Fruit fly (Drosophila melanogaster) whole organism, embryonic: ENCODE data around the gene CG34453.
A peak's percentile ranks its signal among the peaks of the same experiment; 100 is the strongest.

Experiments used
- Aef1 ChIP-seq: fragments of 200-800 bp; sonication (Bioruptor generic); IDR thresholded peaks from 3 replicates; pipeline ENCODE4 v1.3.6; 2022; ENCODE audit warnings: missing biosample characterization, missing genetic modification characterization
- Awh ChIP-seq: fragments of 200-800 bp; sonication (Bioruptor generic); IDR thresholded peaks from 2 replicates; pipeline ENCODE4, ENCODE4 v1.3.6; 2022; ENCODE audit warnings: missing biosample characterization, missing genetic modification characterization
- B-H1 ChIP-seq: fragments of 200-800 bp; sonication (Bioruptor generic); IDR thresholded peaks from 3 replicates; pipeline ENCODE4 v1.3.6; 2022; ENCODE audit warnings: missing biosample characterization, missing genetic modification characterization
- BtbVII ChIP-seq: fragments of 200-800 bp; sonication (Bioruptor generic); optimal IDR thresholded peaks from 3 replicates; lab custom pipeline; 2017; ENCODE audit warnings: missing biosample characterization, mild to moderate bottlenecking, missing genetic modification characterization
- CG1024 ChIP-seq: fragments of 200-800 bp; sonication (Bioruptor generic); IDR thresholded peaks from 2 replicates; pipeline ENCODE4 v1.3.6; 2022; ENCODE audit warnings: missing biosample characterization, missing genetic modification characterization
- CG12219 ChIP-seq: fragments of 200-800 bp; sonication (Bioruptor generic); optimal IDR thresholded peaks from 3 replicates; lab custom pipeline; 2018; ENCODE audit warnings: missing biosample characterization, mild to moderate bottlenecking, missing genetic modification characterization
- CG14860 ChIP-seq: fragments of 200-800 bp; sonication (Bioruptor generic); IDR thresholded peaks from 3 replicates; pipeline ENCODE4 v1.3.6; 2022; ENCODE audit warnings: missing biosample characterization, missing genetic modification characterization; ENCODE audit not compliant: partially characterized antibody
- CG1603 ChIP-seq: fragments of 200-800 bp; sonication (Bioruptor generic); optimal IDR thresholded peaks from 2 replicates; lab custom pipeline; 2019; ENCODE audit warnings: missing biosample characterization, mild to moderate bottlenecking, missing genetic modification characterization, moderate library complexity
- CG16863 ChIP-seq: fragments of 200-800 bp; sonication (Bioruptor generic); optimal IDR thresholded peaks from 3 replicates; lab custom pipeline; 2016; ENCODE audit warnings: missing biosample characterization, missing genetic modification characterization
- CG17328 ChIP-seq: fragments of 200-800 bp; sonication (Bioruptor generic); IDR thresholded peaks from 2 replicates; pipeline ENCODE4 v1.3.6; 2022; ENCODE audit warnings: missing biosample characterization, missing genetic modification characterization
- CG17802 ChIP-seq: fragments of 200-800 bp; sonication (Bioruptor generic); optimal IDR thresholded peaks from 2 replicates; lab custom pipeline; 2018; ENCODE audit warnings: missing biosample characterization, mild to moderate bottlenecking, missing genetic modification characterization, moderate library complexity
- CG2875 ChIP-seq: fragments of 200-800 bp; sonication (Bioruptor generic); optimal IDR thresholded peaks from 2 replicates; lab custom pipeline; 2017; ENCODE audit warnings: missing biosample characterization, mild to moderate bottlenecking, missing genetic modification characterization, missing genetic modification reagents
- CG30020 ChIP-seq: fragments of 200-800 bp; optimal IDR thresholded peaks from 2 replicates; lab custom pipeline; 2019; ENCODE audit warnings: missing biosample characterization, mild to moderate bottlenecking, missing genetic modification characterization, moderate library complexity
- CG33213 ChIP-seq: fragments of 200-800 bp; sonication (Bioruptor generic); optimal IDR thresholded peaks from 3 replicates; lab custom pipeline; 2016; ENCODE audit warnings: missing biosample characterization, missing genetic modification characterization
- CG4730 ChIP-seq: fragments of 200-800 bp; sonication (Bioruptor generic); IDR thresholded peaks from 2 replicates; pipeline ENCODE4 v1.3.6; 2022; ENCODE audit warnings: missing biosample characterization, missing genetic modification characterization
- CG6813 ChIP-seq: fragments of 200-800 bp; sonication (Bioruptor generic); optimal IDR thresholded peaks from 2 replicates; lab custom pipeline; 2017; ENCODE audit warnings: missing biosample characterization, missing genetic modification characterization, mild to moderate bottlenecking, moderate library complexity, missing genetic modification reagents
- CG6854 ChIP-seq: fragments of 200-800 bp; sonication (Bioruptor generic); optimal IDR thresholded peaks from 3 replicates; lab custom pipeline; 2017; ENCODE audit warnings: missing biosample characterization, mild to moderate bottlenecking, missing genetic modification characterization
- CG8089 ChIP-seq: fragments of 200-800 bp; sonication (Bioruptor generic); optimal IDR thresholded peaks from 3 replicates; lab custom pipeline; 2016; ENCODE audit warnings: missing biosample characterization, missing genetic modification characterization
- CrebB ChIP-seq: fragments of 200-800 bp; sonication (Bioruptor generic); optimal IDR thresholded peaks from 3 replicates; lab custom pipeline; 2018; ENCODE audit warnings: missing biosample characterization, mild to moderate bottlenecking, missing genetic modification characterization
- HLH4C ChIP-seq: fragments of 200-800 bp; sonication (Bioruptor generic); IDR thresholded peaks from 3 replicates; pipeline ENCODE4 v1.3.6; 2022; ENCODE audit warnings: missing biosample characterization, missing genetic modification characterization; ENCODE audit not compliant: partially characterized antibody
- Hey ChIP-seq: fragments of 200-800 bp; sonication (Bioruptor generic); optimal IDR thresholded peaks from 3 replicates; lab custom pipeline; 2018; ENCODE audit warnings: missing biosample characterization, mild to moderate bottlenecking, missing genetic modification characterization
- HmgZ ChIP-seq: fragments of 200-800 bp; sonication (Bioruptor generic); optimal IDR thresholded peaks from 2 replicates; lab custom pipeline; 2018; ENCODE audit warnings: missing biosample characterization, mild to moderate bottlenecking, missing genetic modification characterization
- Kr ChIP-seq: fragments of 200-800 bp; sonication (Bioruptor generic); optimal IDR thresholded peaks from 2 replicates; lab custom pipeline; 2017; ENCODE audit warnings: missing biosample characterization, mild to moderate bottlenecking, missing genetic modification characterization
- MESR4 ChIP-seq: fragments of 200-800 bp; sonication (Bioruptor generic); optimal IDR thresholded peaks from 2 replicates; lab custom pipeline; 2018; ENCODE audit warnings: missing biosample characterization, mild to moderate bottlenecking, missing genetic modification characterization, moderate library complexity
- MTF-1 ChIP-seq: fragments of 200-800 bp; sonication (Bioruptor generic); optimal IDR thresholded peaks from 2 replicates; lab custom pipeline; 2018; ENCODE audit warnings: missing biosample characterization, mild to moderate bottlenecking, missing genetic modification characterization, borderline replicate concordance
- Nf-YB ChIP-seq: fragments of 200-800 bp; sonication (Bioruptor generic); optimal IDR thresholded peaks from 3 replicates; lab custom pipeline; 2019; ENCODE audit warnings: missing biosample characterization, mild to moderate bottlenecking, missing genetic modification characterization, moderate library complexity
- Pdp1 ChIP-seq, 2 experiments: fragments of 200-800 bp; sonication (Bioruptor generic); optimal IDR thresholded peaks; 3 replicates each; lab custom pipeline; 2016; ENCODE audit warnings: missing biosample characterization in 2 of 2, missing genetic modification characterization in 2 of 2, mild to moderate bottlenecking in 1 of 2, moderate library complexity in 1 of 2
- Rfx ChIP-seq: fragments of 200-800 bp; sonication (Bioruptor generic); IDR thresholded peaks from 2 replicates; pipeline ENCODE4 v1.3.6; 2022; ENCODE audit warnings: missing biosample characterization, missing genetic modification characterization
- Sox100B ChIP-seq: fragments of 200-800 bp; sonication (Bioruptor generic); optimal IDR thresholded peaks from 3 replicates; lab custom pipeline; 2018; ENCODE audit warnings: missing biosample characterization, mild to moderate bottlenecking, missing genetic modification characterization
- YL-1 ChIP-seq: fragments of 200-800 bp; sonication (Bioruptor generic); optimal IDR thresholded peaks from 3 replicates; lab custom pipeline; 2017; ENCODE audit warnings: missing biosample characterization, mild to moderate bottlenecking, missing genetic modification characterization
- abd-A ChIP-seq: fragments of 200-800 bp; sonication (Bioruptor generic); optimal IDR thresholded peaks from 3 replicates; lab custom pipeline; 2019; ENCODE audit warnings: missing biosample characterization, mild to moderate bottlenecking, missing genetic modification characterization, moderate library complexity
- ci ChIP-seq: fragments of 200-800 bp; sonication (Bioruptor generic); IDR thresholded peaks from 3 replicates; pipeline ENCODE4 v1.3.6; 2022; ENCODE audit warnings: missing biosample characterization, missing genetic modification characterization
- crp ChIP-seq, 2 experiments: fragments of 200-800 bp; sonication (Bioruptor generic); optimal IDR thresholded peaks; 2 replicates in 1 of 2; 3 replicates in 1 of 2; lab custom pipeline; 2017; ENCODE audit warnings: missing biosample characterization in 2 of 2, missing genetic modification characterization in 2 of 2, mild to moderate bottlenecking in 1 of 2, moderate library complexity in 1 of 2
- ems ChIP-seq: fragments of 200-800 bp; sonication (Bioruptor generic); optimal IDR thresholded peaks from 3 replicates; lab custom pipeline; 2016; ENCODE audit warnings: missing biosample characterization, missing genetic modification characterization
- fd64A ChIP-seq: fragments of 200-800 bp; sonication (Bioruptor generic); optimal IDR thresholded peaks from 3 replicates; lab custom pipeline; 2018; ENCODE audit warnings: missing biosample characterization, mild to moderate bottlenecking, missing genetic modification characterization
- fu2 ChIP-seq: fragments of 200-800 bp; sonication (Bioruptor generic); optimal IDR thresholded peaks from 2 replicates; lab custom pipeline; 2016; ENCODE audit warnings: missing biosample characterization, missing genetic modification characterization
- gce ChIP-seq: fragments of 200-800 bp; sonication (Bioruptor generic); IDR thresholded peaks from 3 replicates; pipeline ENCODE4 v1.3.6; 2022; ENCODE audit warnings: missing biosample characterization, missing genetic modification characterization
- gcm ChIP-seq: fragments of 200-800 bp; sonication (Bioruptor generic); optimal IDR thresholded peaks from 2 replicates; lab custom pipeline; 2019; ENCODE audit warnings: missing biosample characterization, mild to moderate bottlenecking, missing genetic modification characterization, moderate library complexity
- grn ChIP-seq: fragments of 200-800 bp; sonication (Bioruptor generic); optimal IDR thresholded peaks from 3 replicates; lab custom pipeline; 2017; ENCODE audit warnings: missing biosample characterization, missing genetic modification characterization
- gro ChIP-seq: fragments of 200-800 bp; sonication (Bioruptor generic); optimal IDR thresholded peaks from 2 replicates; lab custom pipeline; 2016; ENCODE audit warnings: missing biosample characterization, missing genetic modification characterization
- her ChIP-seq: fragments of 200-800 bp; sonication (Bioruptor generic); optimal IDR thresholded peaks from 2 replicates; lab custom pipeline; 2016; ENCODE audit warnings: missing biosample characterization, missing genetic modification characterization
- lov ChIP-seq, 2 experiments: fragments of 200-800 bp in 1 of 2; fragments of >200 bp in 1 of 2; sonication (Bioruptor generic) in 1 of 2; IDR thresholded peaks in 1 of 2; optimal IDR thresholded peaks in 1 of 2; 2 replicates in 1 of 2; 3 replicates in 1 of 2; pipeline versions ENCODE4 v1.3.6 to Lab custom; 2017 to 2022; ENCODE audit warnings: missing biosample characterization in 1 of 2, missing genetic modification characterization in 1 of 2
- mirr ChIP-seq: fragments of 200-800 bp; sonication (Bioruptor generic); optimal IDR thresholded peaks from 3 replicates; lab custom pipeline; 2018; ENCODE audit warnings: missing biosample characterization, mild to moderate bottlenecking, missing genetic modification characterization
- nom ChIP-seq: fragments of 200-800 bp; sonication (Bioruptor generic); optimal IDR thresholded peaks from 2 replicates; lab custom pipeline; 2017; ENCODE audit warnings: missing biosample characterization, missing genetic modification characterization, mild to moderate bottlenecking, moderate library complexity, missing genetic modification reagents
- run ChIP-seq: fragments of 200-800 bp; sonication (Bioruptor generic); optimal IDR thresholded peaks from 3 replicates; lab custom pipeline; 2018; ENCODE audit warnings: missing biosample characterization, mild to moderate bottlenecking, missing genetic modification characterization
- z ChIP-seq: fragments of 200-800 bp; sonication (Bioruptor generic); IDR thresholded peaks from 3 replicates; pipeline ENCODE4 v1.3.6; 2022; ENCODE audit warnings: missing biosample characterization, missing genetic modification characterization

Gene CG34453

dm6 chr3L:224004-224951 is 8.9 kb downstream of the CG34453 start (continued):
- TF ChIP-seq CG30020 (tag; lab: Kevin White, UChicago) (no peak), gcm (GFP tag; lab: Kevin White, UChicago) (peak; percentile 52), CG17328 (GFP tag; lab: Robert Waterston, UW) (peak; percentile 30; the same call in 1 of the 2 replicates), her (GFP tag; lab: Kevin White, UChicago) (peak; percentile 60), CG4730 (GFP tag; lab: Robert Waterston, UW) (no peak), gce (GFP tag; lab: Robert Waterston, UW) (peak; percentile 27; the same call in 1 of the 3 replicates), CG16863 (GFP tag; lab: Kevin White, UChicago) (no peak), Awh (GFP tag; lab: Robert Waterston, UW) (peak; percentile 32; the same call in 1 of the 2 replicates), CG33213 (GFP tag; lab: Kevin White, UChicago) (peak; percentile 2), Pdp1 (GFP tag; optimal IDR thresholded peaks at IDR 0.05; lab: Kevin White, UChicago) (peak in 1 of 2 experiments; percentile 18), ci (peak; percentile 55), grn (GFP tag; lab: Kevin White, UChicago) (no peak), Kr (GFP tag; lab: Kevin White, UChicago) (no peak), CG1603 (tag; lab: Kevin White, UChicago) (peak; percentile 26), nom (peak; percentile 78), run (no peak), Aef1 (GFP tag; lab: Robert Waterston, UW) (peak; percentile 64; the same call in 2 of the 3 replicates), CG12219 (peak; percentile 21), MTF-1 (peak; percentile 57), Rfx (peak; percentile 41), Nf-YB (GFP tag; lab: Kevin White, UChicago) (no peak), z (GFP tag; lab: Robert Waterston, UW) (peak; percentile 36; the same call in 1 of the 3 replicates), CG14860 (GFP tag; lab: Robert Waterston, UW) (no peak), abd-A (tag; lab: Kevin White, UChicago) (peak; percentile 82), YL-1 (peak; percentile 91), ems (GFP tag; lab: Kevin White, UChicago) (no peak), Hey (tag; lab: Kevin White, UChicago) (no peak), fd64A (GFP tag; lab: Kevin White, UChicago) (peak; percentile 1), MESR4 (GFP tag; lab: Kevin White, UChicago) (peak; percentile 99), CrebB (peak; percentile 1), B-H1 (GFP tag; lab: Robert Waterston, UW) (peak; percentile 46; the same call in 1 of the 3 replicates), CG1024 (GFP tag; lab: Robert Waterston, UW) (peak; percentile 6; the same call in 1 of the 2 replicates), HmgZ (tag; lab: Kevin White, UChicago) (peak; percentile 2), CG8089 (GFP tag; lab: Kevin White, UChicago) (peak; percentile 4), BtbVII (peak; percentile 6), mirr (GFP tag; lab: Kevin White, UChicago) (peak; percentile 31), CG17802 (tag; lab: Kevin White, UChicago) (no peak), CG2875 (GFP tag; lab: Kevin White, UChicago) (no peak), crp (GFP tag; optimal IDR thresholded peaks at IDR 0.05; lab: Kevin White, UChicago) (peak in 1 of 2 experiments; percentile 46), HLH4C (GFP tag; lab: Robert Waterston, UW) (peak; percentile 43; the same call in 1 of the 3 replicates), gro (GFP tag; lab: Kevin White, UChicago) (peak; percentile 47), fu2 (GFP tag; lab: Kevin White, UChicago) (no peak), CG6854 (peak; percentile 38), Sox100B (GFP tag; lab: Kevin White, UChicago) (peak; percentile 20), CG6813 (GFP tag; lab: Kevin White, UChicago) (peak; percentile 40), lov (optimal IDR thresholded peaks at IDR 0.05; lab: Kevin White, UChicago) (no peak), lov (GFP tag; IDR thresholded peaks at IDR 0.05; lab: Robert Waterston, UW) (peak; percentile 77; the same call in 1 of the 3 replicates)
